Worm (Caenorhabditis elegans) whole organism, late embryonic: ENCODE measurements around the gene T24A6.1.

ENCODE experiments used
- C08G9.2 ChIP-seq: sonication (generic microtip); optimal IDR thresholded peaks from 2 replicates; lab custom pipeline; 2016; ENCODE audit warnings: mild to moderate bottlenecking, missing genetic modification characterization, moderate library complexity, missing compliant biosample characterization
- C38D4.7 ChIP-seq: fragments of 200-800 bp; sonication (Bioruptor generic); optimal IDR thresholded peaks from 2 replicates; lab custom pipeline; 2018; ENCODE audit warnings: mild to moderate bottlenecking, missing genetic modification characterization, moderate library complexity, missing compliant biosample characterization
- K09A11.1 ChIP-seq: sonication (generic microtip); optimal IDR thresholded peaks from 2 replicates; lab custom pipeline; 2017; ENCODE audit warnings: antibody characterized with exemption, mild to moderate bottlenecking, missing genetic modification characterization, missing compliant biosample characterization; ENCODE audit not compliant: insufficient read depth
- T23F11.4 ChIP-seq: fragments of 200-800 bp; sonication (Bioruptor generic); optimal IDR thresholded peaks from 2 replicates; lab custom pipeline; 2018; ENCODE audit warnings: mild to moderate bottlenecking, missing genetic modification characterization, missing compliant biosample characterization
- Y22D7AL.16 ChIP-seq: sonication (generic microtip); optimal IDR thresholded peaks from 2 replicates; lab custom pipeline; 2016; ENCODE audit warnings: missing genetic modification characterization, missing compliant biosample characterization
- ahr-1 ChIP-seq: sonication (generic microtip); optimal IDR thresholded peaks from 2 replicates; lab custom pipeline; 2016; ENCODE audit warnings: missing genetic modification characterization, missing compliant biosample characterization
- ceh-14 ChIP-seq: sonication (generic microtip); optimal IDR thresholded peaks from 2 replicates; lab custom pipeline; 2016; ENCODE audit warnings: missing genotype, missing genetic modification characterization, missing compliant biosample characterization
- ceh-18 ChIP-seq: sonication (generic microtip); optimal IDR thresholded peaks from 2 replicates; lab custom pipeline; 2016; ENCODE audit warnings: missing genetic modification characterization, missing compliant biosample characterization
- ceh-19 ChIP-seq: fragments of 200-800 bp; sonication (Bioruptor generic); optimal IDR thresholded peaks from 2 replicates; lab custom pipeline; 2018; ENCODE audit warnings: mild to moderate bottlenecking, missing genetic modification characterization, missing compliant biosample characterization
- ceh-24 ChIP-seq: sonication (generic microtip); optimal IDR thresholded peaks from 2 replicates; lab custom pipeline; 2016; ENCODE audit warnings: mild to moderate bottlenecking, missing genetic modification characterization, missing compliant biosample characterization
- ceh-31 ChIP-seq: sonication (generic microtip); optimal IDR thresholded peaks from 2 replicates; lab custom pipeline; 2016; ENCODE audit warnings: missing genetic modification characterization, missing compliant biosample characterization
- ceh-34 ChIP-seq: sonication (generic microtip); optimal IDR thresholded peaks from 2 replicates; lab custom pipeline; 2016; ENCODE audit warnings: mild to moderate bottlenecking, missing genetic modification characterization, missing compliant biosample characterization
- ceh-45 ChIP-seq: fragments of 200-800 bp; sonication (Bioruptor generic); IDR thresholded peaks from 2 replicates; pipeline ENCODE4 v1.3.6; 2022; ENCODE audit warnings: missing genetic modification reagents, missing genetic modification characterization, missing compliant biosample characterization
- ceh-48 ChIP-seq: sonication (generic microtip); optimal IDR thresholded peaks from 2 replicates; lab custom pipeline; 2016; ENCODE audit warnings: missing genetic modification characterization, inconsistent platforms, missing compliant biosample characterization
- ceh-6 ChIP-seq: fragments of 200-800 bp; sonication (Bioruptor generic); optimal IDR thresholded peaks from 2 replicates; lab custom pipeline; 2018; ENCODE audit warnings: mild to moderate bottlenecking, missing genetic modification characterization, missing compliant biosample characterization
- ceh-9 ChIP-seq: sonication (generic microtip); optimal IDR thresholded peaks from 2 replicates; lab custom pipeline; 2016; ENCODE audit warnings: mild to moderate bottlenecking, missing genetic modification characterization, inconsistent platforms, missing compliant biosample characterization
- elt-2 ChIP-seq: sonication (generic microtip); optimal IDR thresholded peaks from 2 replicates; lab custom pipeline; 2016; ENCODE audit warnings: missing genetic modification reagents, missing genetic modification characterization, missing compliant biosample characterization
- ets-4 ChIP-seq: sonication (generic microtip); optimal IDR thresholded peaks from 2 replicates; lab custom pipeline; 2016; ENCODE audit warnings: missing genetic modification characterization, missing compliant biosample characterization
- eyg-1 ChIP-seq: sonication (generic microtip); optimal IDR thresholded peaks from 2 replicates; lab custom pipeline; 2016; ENCODE audit warnings: missing genotype, missing genetic modification characterization, missing compliant biosample characterization
- fkh-10 ChIP-seq: fragments of 150-350 bp; optimal IDR thresholded peaks from 2 replicates; lab custom pipeline; 2014; ENCODE audit warnings: missing biosample characterization, missing genetic modification reagents, missing genetic modification characterization
- fkh-6 ChIP-seq: sonication (generic microtip); optimal IDR thresholded peaks from 2 replicates; lab custom pipeline; 2016; ENCODE audit warnings: missing genetic modification characterization, missing compliant biosample characterization
- hlh-13 ChIP-seq: fragments of 200-800 bp; sonication (Bioruptor generic); optimal IDR thresholded peaks from 2 replicates; lab custom pipeline; 2018; ENCODE audit warnings: mild to moderate bottlenecking, missing genetic modification characterization, missing compliant biosample characterization
- hlh-30 ChIP-seq: sonication (generic microtip); optimal IDR thresholded peaks from 2 replicates; lab custom pipeline; 2017; ENCODE audit warnings: antibody characterized with exemption, missing genetic modification characterization, missing compliant biosample characterization; ENCODE audit not compliant: insufficient read depth
- hlh-8 ChIP-seq: sonication (generic microtip); optimal IDR thresholded peaks from 2 replicates; lab custom pipeline; 2016; ENCODE audit warnings: missing genotype, missing genetic modification characterization, missing compliant biosample characterization
- nfya-1 ChIP-seq: sonication (generic microtip); optimal IDR thresholded peaks from 2 replicates; lab custom pipeline; 2017; ENCODE audit warnings: missing genetic modification characterization, mild to moderate bottlenecking, missing compliant biosample characterization, antibody characterized with exemption, moderate library complexity
- pag-3 ChIP-seq: sonication (generic microtip); optimal IDR thresholded peaks from 2 replicates; lab custom pipeline; 2016; ENCODE audit warnings: missing compliant biosample characterization, missing genetic modification characterization, borderline replicate concordance
- pat-9 ChIP-seq: fragments of 200-800 bp; sonication (Bioruptor generic); optimal IDR thresholded peaks from 2 replicates; lab custom pipeline; 2018; ENCODE audit warnings: mild to moderate bottlenecking, missing genetic modification characterization, moderate library complexity, missing compliant biosample characterization
- pha-2 ChIP-seq: sonication (generic microtip); optimal IDR thresholded peaks from 2 replicates; lab custom pipeline; 2017; ENCODE audit warnings: mild to moderate bottlenecking, missing genetic modification characterization, missing compliant biosample characterization
- pha-4 ChIP-seq: fragments of 150-350 bp; optimal IDR thresholded peaks from 2 replicates; lab custom pipeline; 2018; ENCODE audit warnings: missing biosample characterization, missing genetic modification reagents, missing genetic modification characterization
- pqm-1 ChIP-seq: sonication (generic microtip); optimal IDR thresholded peaks from 2 replicates; lab custom pipeline; 2016; ENCODE audit warnings: missing genetic modification characterization, missing compliant biosample characterization
- rnt-1 ChIP-seq: sonication (generic microtip); optimal IDR thresholded peaks from 2 replicates; lab custom pipeline; 2016; ENCODE audit warnings: missing genetic modification characterization, missing compliant biosample characterization
- syd-9 ChIP-seq: sonication (generic microtip); optimal IDR thresholded peaks from 2 replicates; lab custom pipeline; 2016; ENCODE audit warnings: mild to moderate bottlenecking, missing genetic modification characterization, moderate library complexity, missing compliant biosample characterization
- tbx-2 ChIP-seq: sonication (generic microtip); optimal IDR thresholded peaks from 2 replicates; lab custom pipeline; 2016; ENCODE audit warnings: missing genetic modification characterization, missing compliant biosample characterization
- tbx-7 ChIP-seq: sonication (generic microtip); optimal IDR thresholded peaks from 2 replicates; lab custom pipeline; 2016; ENCODE audit warnings: missing genotype, missing genetic modification characterization, missing compliant biosample characterization
- ttx-3 ChIP-seq: sonication (generic microtip); optimal IDR thresholded peaks from 2 replicates; lab custom pipeline; 2016; ENCODE audit warnings: missing genetic modification reagents, missing genetic modification characterization, missing compliant biosample characterization
- unc-55 ChIP-seq: sonication (generic microtip); optimal IDR thresholded peaks from 2 replicates; lab custom pipeline; 2017; ENCODE audit warnings: missing biosample characterization, missing genetic modification reagents, missing genetic modification characterization

T24A6.1 gene

ce11 chrV:3580385-3580784, 21.5 kb downstream of the T24A6.1 start:
- TF ChIP-seq elt-2 (peak; percentile 88), ceh-31 (tag; lab: Kevin White, UChicago) (no peak)

DNA sequence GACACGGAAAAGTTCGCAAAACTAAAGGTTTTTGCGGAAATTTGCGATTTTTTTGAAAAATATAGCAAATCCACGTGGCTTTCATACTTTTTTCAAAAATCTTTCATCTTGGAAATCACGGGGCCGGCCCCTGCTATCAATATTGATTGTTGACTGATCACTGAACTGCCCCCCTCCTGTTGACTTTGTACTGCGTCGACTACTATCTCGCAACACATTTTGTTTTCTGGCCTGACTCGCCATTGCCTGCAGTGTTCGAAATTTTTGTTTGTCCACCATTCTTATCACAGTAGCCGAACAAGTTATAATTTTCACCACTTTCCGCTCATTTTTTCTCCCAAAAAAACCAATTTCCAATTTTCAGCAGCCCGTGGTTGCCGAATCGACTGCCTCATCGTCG, 22.2 kb downstream of the T24A6.1 start:
- no peak for TF ChIP-seq ceh-34 (tag; lab: Kevin White, UChicago)
- no peak for TF ChIP-seq C08G9.2 (tag; lab: Kevin White, UChicago)
- no peak for TF ChIP-seq syd-9 (tag; lab: Kevin White, UChicago)
- no peak for TF ChIP-seq eyg-1 (tag; lab: Kevin White, UChicago)
- TF ChIP-seq ceh-45 (GFP tag; lab: Robert Waterston, UW), result no peak
- TF ChIP-seq ceh-14 (tag; lab: Kevin White, UChicago), result no peak
- no peak for TF ChIP-seq T23F11.4 (GFP tag; lab: Kevin White, UChicago)
- TF ChIP-seq hlh-30, result no peak
- TF ChIP-seq rnt-1, result no peak
- TF ChIP-seq C38D4.7, result no peak
- TF ChIP-seq ets-4 (tag; lab: Kevin White, UChicago), result no peak
- no peak for TF ChIP-seq ceh-18 (tag; lab: Kevin White, UChicago)
- no peak for TF ChIP-seq pat-9 (tag; lab: Kevin White, UChicago)
- no peak for TF ChIP-seq ceh-19 (GFP tag; lab: Kevin White, UChicago)
- TF ChIP-seq ahr-1 (tag; lab: Kevin White, UChicago), result no peak

DNA sequence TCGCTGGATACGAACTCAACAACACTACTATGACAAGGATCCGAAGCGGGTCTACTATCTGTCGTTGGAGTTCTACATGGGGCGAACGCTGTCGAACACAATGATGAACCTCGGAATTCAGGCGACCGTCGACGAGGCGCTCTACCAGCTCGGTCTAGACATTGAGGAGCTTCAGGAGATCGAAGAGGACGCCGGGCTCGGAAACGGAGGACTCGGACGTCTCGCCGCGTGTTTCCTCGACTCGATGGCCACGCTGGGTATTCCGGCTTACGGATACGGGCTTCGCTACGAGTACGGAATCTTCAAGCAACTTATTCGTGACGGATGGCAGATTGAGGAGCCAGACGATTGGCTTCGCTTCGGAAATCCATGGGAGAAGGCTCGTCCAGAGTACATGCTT, 22.8 kb downstream of the T24A6.1 start:
- TF ChIP-seq tbx-2, result no peak
- no peak for TF ChIP-seq pha-4 (tag; lab: Kevin White, UChicago)
- no peak for TF ChIP-seq pqm-1 (tag; lab: Kevin White, UChicago)

DNA sequence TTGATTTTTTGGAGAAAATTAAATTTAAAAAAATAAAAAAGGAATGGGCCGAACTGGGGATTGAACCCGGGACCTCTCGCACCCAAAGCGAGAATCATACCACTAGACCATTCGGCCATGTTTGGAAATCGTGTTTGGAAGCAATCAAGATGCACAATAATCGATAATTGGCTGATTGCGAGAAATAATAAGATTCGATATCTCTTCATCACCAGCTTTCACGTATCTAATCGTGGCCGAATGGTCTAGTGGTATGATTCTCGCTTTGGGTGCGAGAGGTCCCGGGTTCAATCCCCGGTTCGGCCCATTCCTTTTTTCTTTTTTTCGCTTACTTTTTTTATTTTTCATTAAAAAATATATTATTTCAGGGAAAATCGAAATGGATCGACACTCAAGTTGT, 23.2 kb downstream of the T24A6.1 start:
- TF ChIP-seq eyg-1 (tag; lab: Kevin White, UChicago) (no peak), ttx-3 (tag; lab: Kevin White, UChicago) (no peak), fkh-10 (GFP tag; lab: Kevin White, UChicago) (no peak), ceh-9 (tag; lab: Kevin White, UChicago) (no peak), ceh-6 (GFP tag; lab: Kevin White, UChicago) (no peak), hlh-13 (GFP tag; lab: Kevin White, UChicago) (no peak), C08G9.2 (tag; lab: Kevin White, UChicago) (no peak), pag-3 (tag; lab: Kevin White, UChicago) (no peak), fkh-6 (tag; lab: Kevin White, UChicago) (no peak), hlh-8 (tag; lab: Kevin White, UChicago) (no peak)
- TF ChIP-seq, all 69 proteins: peak for 0

DNA sequence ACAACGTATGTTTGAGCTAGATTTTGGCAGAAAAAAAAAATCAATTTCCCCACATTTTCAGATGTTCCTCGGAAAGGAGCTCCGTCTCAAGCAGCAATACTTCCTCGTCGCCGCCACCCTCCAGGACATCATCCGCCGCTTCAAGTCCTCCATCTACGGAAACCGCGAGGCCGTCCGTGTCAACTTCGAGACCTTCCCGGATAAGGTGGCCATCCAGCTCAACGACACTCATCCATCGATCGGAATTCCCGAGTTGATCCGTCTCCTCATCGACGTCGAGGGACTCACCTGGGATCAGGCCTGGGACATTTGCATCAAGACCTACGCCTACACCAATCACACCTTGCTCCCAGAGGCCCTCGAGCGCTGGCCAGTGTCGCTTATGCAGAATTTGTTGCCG, 23.8 kb downstream of the T24A6.1 start:
- TF ChIP-seq pha-2 (no peak), Y22D7AL.16 (no peak), unc-55 (GFP tag; lab: Kevin White, UChicago) (no peak), pha-4 (tag; lab: Kevin White, UChicago) (no peak), ceh-9 (tag; lab: Kevin White, UChicago) (no peak), K09A11.1 (tag; lab: Kevin White, UChicago) (no peak), ceh-14 (tag; lab: Kevin White, UChicago) (no peak), nfya-1 (no peak), ceh-48 (tag; lab: Kevin White, UChicago) (no peak), ceh-24 (tag; lab: Kevin White, UChicago) (no peak), tbx-7 (tag; lab: Kevin White, UChicago) (no peak)
